Fruit fly (Drosophila melanogaster): ENCODE data around the gene CG43057.

The CG43057 gene

DNA sequence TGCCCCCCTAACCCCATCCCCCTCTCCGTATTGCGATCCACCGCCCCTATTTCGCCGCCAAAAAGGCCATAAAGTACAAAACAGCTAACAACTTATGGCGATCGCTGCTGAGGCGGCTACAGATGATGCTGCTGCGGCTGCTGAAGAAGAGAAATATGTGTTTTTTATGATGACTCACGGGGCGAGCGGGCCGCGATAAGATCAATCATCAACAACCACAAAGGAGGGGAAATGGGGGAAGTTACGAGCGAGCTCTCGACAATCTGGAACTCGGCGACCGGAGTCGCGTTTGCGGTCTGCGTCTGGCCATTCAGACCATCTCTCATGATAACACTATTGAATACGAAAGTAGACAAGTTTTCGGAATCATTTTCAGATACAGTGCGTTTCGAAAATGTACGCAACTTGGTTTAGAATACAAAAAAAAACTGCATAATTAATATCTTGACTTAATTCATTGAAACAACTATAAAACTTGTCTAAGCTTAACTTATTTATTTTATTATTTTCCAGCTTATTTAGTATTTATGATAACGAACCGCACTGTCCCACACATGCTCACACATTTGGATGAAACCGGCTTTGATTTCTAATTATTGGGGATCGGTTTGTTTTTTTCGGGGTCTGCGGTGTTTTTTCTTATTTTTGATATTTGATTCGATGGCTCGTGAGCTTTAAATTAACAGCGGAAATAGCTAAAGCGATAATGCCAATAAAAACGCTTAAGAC, 48.5 kb upstream of the CG43057 start (continued):
- peak; percentile 92 for TF ChIP-seq Camta (GFP tag; optimal IDR thresholded peaks at IDR 0.05)
- TF ChIP-seq caup (GFP tag; optimal IDR thresholded peaks at IDR 0.05; ENCODE audit: severe bottlenecking): peak; percentile 94
- peak; percentile 93 for TF ChIP-seq Hr3 (GFP tag; optimal IDR thresholded peaks at IDR 0.05)
- TF ChIP-seq Ssrp (tag; optimal IDR thresholded peaks at IDR 0.05): peak; percentile 93
- TF ChIP-seq CG11085 (GFP tag; IDR thresholded peaks at IDR 0.05): peak; percentile 95
- peak; percentile 99 for TF ChIP-seq ci (GFP tag; IDR thresholded peaks at IDR 0.05)
- peak; percentile 95 for TF ChIP-seq B-H1 (GFP tag; IDR thresholded peaks at IDR 0.05)
- TF ChIP-seq ken (GFP tag; IDR thresholded peaks at IDR 0.05): peak; percentile 96
- peak; percentile 90 for TF ChIP-seq grn (GFP tag; optimal IDR thresholded peaks at IDR 0.05)
- TF ChIP-seq Bgb (GFP tag; IDR thresholded peaks at IDR 0.05; ENCODE audit: partially characterized antibody): no peak
- peak; percentile 95 for TF ChIP-seq CG14710 (tag; optimal IDR thresholded peaks at IDR 0.05)
- peak; percentile 97 for TF ChIP-seq CG10979 (tag; optimal IDR thresholded peaks at IDR 0.05)
- TF ChIP-seq Ada2b (GFP tag; IDR thresholded peaks at IDR 0.05): peak; percentile 97
- TF ChIP-seq Side (GFP tag; optimal IDR thresholded peaks at IDR 0.05): peak; percentile 95
- TF ChIP-seq CG9817 (tag; optimal IDR thresholded peaks at IDR 0.05): peak; percentile 97
- TF ChIP-seq CG4707 (GFP tag; optimal IDR thresholded peaks at IDR 0.05): peak; percentile 86
- TF ChIP-seq br (optimal IDR thresholded peaks at IDR 0.05): no peak
- TF ChIP-seq Drgx (GFP tag; IDR thresholded peaks at IDR 0.05): peak; percentile 91
- peak; percentile 63 for TF ChIP-seq p53 (GFP tag; optimal IDR thresholded peaks at IDR 0.05)
- TF ChIP-seq da (GFP tag; optimal IDR thresholded peaks at IDR 0.05): peak; percentile 81
- no peak; the same call in 1 of the 2 replicates for TF ChIP-seq Dref (GFP tag; IDR thresholded peaks at IDR 0.05)
- TF ChIP-seq Sox102F (GFP tag; optimal IDR thresholded peaks at IDR 0.05): peak; percentile 98
- peak; percentile 97 for TF ChIP-seq CG12391 (tag; optimal IDR thresholded peaks at IDR 0.05)
- TF ChIP-seq CG18011 (GFP tag; optimal IDR thresholded peaks at IDR 0.05): peak; percentile 84
- TF ChIP-seq CG2712 (tag; optimal IDR thresholded peaks at IDR 0.05): peak; percentile 98
- TF ChIP-seq NK7.1 (GFP tag; optimal IDR thresholded peaks at IDR 0.05): peak; percentile 87
- peak; percentile 94 for TF ChIP-seq CG3281 (GFP tag; optimal IDR thresholded peaks at IDR 0.05)
- peak; percentile 90 for TF ChIP-seq CG3407 (GFP tag; optimal IDR thresholded peaks at IDR 0.05)
- peak; percentile 94 for TF ChIP-seq CG1233 (GFP tag; optimal IDR thresholded peaks at IDR 0.05)
- peak; percentile 98 for TF ChIP-seq CG34422 (GFP tag; IDR thresholded peaks at IDR 0.05)
- peak; percentile 91 for TF ChIP-seq CG6765 (GFP tag; optimal IDR thresholded peaks at IDR 0.05)
- TF ChIP-seq CG30020 (tag; optimal IDR thresholded peaks at IDR 0.05): peak; percentile 81
- peak; percentile 93 for TF ChIP-seq CG4820 (GFP tag; optimal IDR thresholded peaks at IDR 0.05)
- peak; percentile 92 for TF ChIP-seq Dad (GFP tag; optimal IDR thresholded peaks at IDR 0.05)
- TF ChIP-seq Pdp1 (GFP tag; optimal IDR thresholded peaks at IDR 0.05): peak; percentile 92 to 95
- peak; percentile 82 for TF ChIP-seq pb (GFP tag; optimal IDR thresholded peaks at IDR 0.05)
- peak; percentile 98 for TF ChIP-seq abd-A (tag; optimal IDR thresholded peaks at IDR 0.05)
- TF ChIP-seq cwo (GFP tag; optimal IDR thresholded peaks at IDR 0.05): peak; percentile 94
- peak; percentile 92 for TF ChIP-seq jumu (GFP tag; optimal IDR thresholded peaks at IDR 0.05)
- TF ChIP-seq CG6813 (GFP tag; optimal IDR thresholded peaks at IDR 0.05): peak; percentile 94
- TF ChIP-seq CG1024 (GFP tag; IDR thresholded peaks at IDR 0.05): peak; percentile 89
- TF ChIP-seq CG34376 (GFP tag; optimal IDR thresholded peaks at IDR 0.05): peak; percentile 96
- peak; percentile 92 for TF ChIP-seq slp2 (GFP tag; optimal IDR thresholded peaks at IDR 0.05)
- peak; percentile 95 for TF ChIP-seq CG2889 (GFP tag; IDR thresholded peaks at IDR 0.05)
- TF ChIP-seq trem (tag; optimal IDR thresholded peaks at IDR 0.05): peak; percentile 94
- TF ChIP-seq CG4360 (GFP tag; IDR thresholded peaks at IDR 0.05): peak; percentile 82
- TF ChIP-seq HLH4C (GFP tag; IDR thresholded peaks at IDR 0.05; ENCODE audit: partially characterized antibody): no peak
- TF ChIP-seq eve (GFP tag; optimal IDR thresholded peaks at IDR 0.05): peak in 1 of 2 experiments; percentile 98
- TF ChIP-seq D19B (GFP tag; optimal IDR thresholded peaks at IDR 0.05): peak; percentile 83

All from whole organism, embryonic.